Fruit fly (Drosophila melanogaster): ENCODE results near the gene CG13887.
A peak's percentile ranks its signal among the peaks of the same experiment; 100 is the strongest.

The CG13887 gene

dm6 chr3L:802700-803273, 34.9 kb upstream of the CG13887 start (continued):
- peak; percentile 67 for TF ChIP-seq zfh2 (GFP tag; optimal IDR thresholded peaks at IDR 0.05)
- TF ChIP-seq CG3065 (GFP tag; optimal IDR thresholded peaks at IDR 0.05): peak; percentile 60
- TF ChIP-seq HLHmδ (GFP tag; optimal IDR thresholded peaks at IDR 0.05): no peak
- TF ChIP-seq cas (GFP tag; IDR thresholded peaks at IDR 0.05): peak; percentile 67; the same call in 1 of the 2 replicates
- peak; percentile 83 for TF ChIP-seq Hand (GFP tag; optimal IDR thresholded peaks at IDR 0.05)
- peak; percentile 55 for TF ChIP-seq Fer2 (tag; optimal IDR thresholded peaks at IDR 0.05)
- TF ChIP-seq Dad (GFP tag; optimal IDR thresholded peaks at IDR 0.05): peak; percentile 90
- TF ChIP-seq CG1529 (GFP tag; optimal IDR thresholded peaks at IDR 0.05): peak; percentile 77
- TF ChIP-seq CG31224 (GFP tag; IDR thresholded peaks at IDR 0.05): peak; percentile 80
- TF ChIP-seq Elba2 (GFP tag; optimal IDR thresholded peaks at IDR 0.05): no peak
- TF ChIP-seq shn (GFP tag; optimal IDR thresholded peaks at IDR 0.05): peak; percentile 76
- peak; percentile 93 for TF ChIP-seq ewg (GFP tag; optimal IDR thresholded peaks at IDR 0.05)
- TF ChIP-seq mam (GFP tag; optimal IDR thresholded peaks at IDR 0.05): peak; percentile 93
- TF ChIP-seq usp (GFP tag; optimal IDR thresholded peaks at IDR 0.05): no peak
- TF ChIP-seq crc (GFP tag; optimal IDR thresholded peaks at IDR 0.05): peak; percentile 75
- peak; percentile 75 for TF ChIP-seq MBD-R2 (GFP tag; IDR thresholded peaks at IDR 0.05)
- peak; percentile 79 for TF ChIP-seq CG12236 (GFP tag; optimal IDR thresholded peaks at IDR 0.05)
- TF ChIP-seq CG4707 (GFP tag; optimal IDR thresholded peaks at IDR 0.05): peak; percentile 77
- TF ChIP-seq exex (tag; optimal IDR thresholded peaks at IDR 0.05): peak; percentile 25
- peak; percentile 90 for TF ChIP-seq CG16863 (GFP tag; optimal IDR thresholded peaks at IDR 0.05)
- peak; percentile 45 for TF ChIP-seq CG7928 (GFP tag; optimal IDR thresholded peaks at IDR 0.05)
- peak; percentile 86 for TF ChIP-seq Fer3 (tag; optimal IDR thresholded peaks at IDR 0.05)
- TF ChIP-seq ERR (GFP tag; optimal IDR thresholded peaks at IDR 0.05): peak; percentile 87
- TF ChIP-seq Usf (GFP tag; optimal IDR thresholded peaks at IDR 0.05): peak; percentile 58
- TF ChIP-seq CG13123 (GFP tag; optimal IDR thresholded peaks at IDR 0.05): peak; percentile 77
- peak; percentile 76 for TF ChIP-seq twi (tag; optimal IDR thresholded peaks at IDR 0.05)
- TF ChIP-seq CG7556 (GFP tag; optimal IDR thresholded peaks at IDR 0.05): peak; percentile 91
- no peak for TF ChIP-seq tna (GFP tag; IDR thresholded peaks at IDR 0.05; ENCODE audit: partially characterized antibody)
- TF ChIP-seq slp2 (GFP tag; optimal IDR thresholded peaks at IDR 0.05): peak; percentile 87
- TF ChIP-seq CG4404 (GFP tag; IDR thresholded peaks at IDR 0.05): peak; percentile 83
- peak; percentile 65 for TF ChIP-seq CG8281 (tag; optimal IDR thresholded peaks at IDR 0.05)
- TF ChIP-seq ken (GFP tag; IDR thresholded peaks at IDR 0.05): peak; percentile 92
- TF ChIP-seq CG4360 (GFP tag; IDR thresholded peaks at IDR 0.05): peak; percentile 71
- TF ChIP-seq crol (GFP tag; IDR thresholded peaks at IDR 0.05): peak; percentile 44; the same call in 1 of the 2 replicates
- TF ChIP-seq jumu (GFP tag; optimal IDR thresholded peaks at IDR 0.05): peak; percentile 94
- no peak for TF ChIP-seq cg (GFP tag; optimal IDR thresholded peaks at IDR 0.05)
- TF ChIP-seq tin (GFP tag; optimal IDR thresholded peaks at IDR 0.05): peak; percentile 88
- TF ChIP-seq Eip74EF (GFP tag; optimal IDR thresholded peaks at IDR 0.05): peak in 1 of 2 experiments; percentile 56

- TF ChIP-seq p53 (GFP tag; optimal IDR thresholded peaks at IDR 0.05) (no peak), sens (GFP tag) (peak; percentile 22)
These were observed 33.7 kb upstream of the CG13887 start, which contains the start of gene CG13898 for dm6 chr3L:803951-804350. TSS of gene CG13898 (minus strand) at chr3L:804051.
